Worm (Caenorhabditis elegans) whole organism, midembryonic: ENCODE measurements around the gene W01H2.2.

Experiments used
- T22C8.4 ChIP-seq: fragments of 200-800 bp; sonication (Bioruptor generic); IDR thresholded peaks from 2 replicates; pipeline ENCODE4 v1.3.6; 2022; ENCODE audit warnings: missing genetic modification characterization, missing compliant biosample characterization
- ztf-23 ChIP-seq: fragments of 200-800 bp; sonication (Bioruptor generic); IDR thresholded peaks from 2 replicates; pipeline ENCODE4 v1.3.6; 2022; ENCODE audit warnings: missing genetic modification reagents, missing genetic modification characterization, missing compliant biosample characterization

ce11 chrX:4244489-4245123 is 26.3 kb upstream of the W01H2.2 start:
- TF ChIP-seq T22C8.4 (GFP tag; lab: Robert Waterston, UW) = no peak
- TF ChIP-seq ztf-23 (GFP tag; lab: Robert Waterston, UW) = no peak
